Fruit fly (Drosophila melanogaster): Measurements from ENCODE around the gene CG8066.
A peak's percentile ranks its signal among the peaks of the same experiment; 100 is the strongest.

dm6 chr3R:14608892-14609692, 40.4 kb upstream of the CG8066 start, which contains the start of gene CG14853:
- TF ChIP-seq pan (optimal IDR thresholded peaks at IDR 0.05) = peak; percentile 58
- TF ChIP-seq psq (optimal IDR thresholded peaks at IDR 0.05) = no peak
- no peak for TF ChIP-seq Dll (optimal IDR thresholded peaks at IDR 0.05)
- TF ChIP-seq CG8478 (optimal IDR thresholded peaks at IDR 0.05) = no peak
